Fruit fly (Drosophila melanogaster) Kc167 (cell line): Measurements from ENCODE around the gene CG17712.

Experiments used
- Sin3A ChIP-seq: fragments of >200 bp; optimal IDR thresholded peaks from 2 replicates; lab custom pipeline; 2018; ENCODE audit warnings: missing external identifiers
- ttk ChIP-seq: sonication (Bioruptor generic); optimal IDR thresholded peaks from 2 replicates; lab custom pipeline; 2017; ENCODE audit warnings: missing external identifiers

- TF ChIP-seq Sin3A (lab: Kevin White, UChicago): no peak
- no peak for TF ChIP-seq ttk (lab: Kevin White, UChicago)
These were observed 8.1 kb downstream of the CG17712 start for dm6 chr2L:1743800-1744199.
